Worm (Caenorhabditis elegans) whole organism, L1 larva: ENCODE results near the gene str-123.

Source experiments
- C04F5.9 ChIP-seq: sonication (generic microtip); optimal IDR thresholded peaks from 2 replicates; lab custom pipeline; 2016; ENCODE audit warnings: missing genetic modification characterization, missing compliant biosample characterization
- C34B4.2 ChIP-seq: sonication (generic microtip); optimal IDR thresholded peaks from 2 replicates; lab custom pipeline; 2017; ENCODE audit warnings: mild to moderate bottlenecking, missing genetic modification characterization, missing compliant biosample characterization
- aha-1 ChIP-seq: fragments of 150-350 bp; optimal IDR thresholded peaks from 2 replicates; lab custom pipeline; 2014; ENCODE audit warnings: missing biosample characterization, missing genetic modification characterization
- alr-1 ChIP-seq: fragments of 200-800 bp; sonication (Bioruptor generic); optimal IDR thresholded peaks from 2 replicates; lab custom pipeline; 2018; ENCODE audit warnings: borderline replicate concordance, mild to moderate bottlenecking, missing genetic modification characterization, missing compliant biosample characterization
- aly-2 ChIP-seq: fragments of 150-350 bp; optimal IDR thresholded peaks from 2 replicates; lab custom pipeline; 2014; ENCODE audit warnings: missing biosample characterization, missing genetic modification characterization
- ama-1 ChIP-seq: fragments of 150-350 bp; optimal IDR thresholded peaks from 2 replicates; lab custom pipeline; 2014
- blmp-1 ChIP-seq: fragments of 150-350 bp; optimal IDR thresholded peaks from 2 replicates; lab custom pipeline; 2014; ENCODE audit warnings: missing biosample characterization, missing genetic modification characterization
- ceh-8 ChIP-seq: fragments of 200-800 bp; sonication (Bioruptor generic); optimal IDR thresholded peaks from 2 replicates; lab custom pipeline; 2018; ENCODE audit warnings: mild to moderate bottlenecking, missing genetic modification characterization, moderate library complexity, missing compliant biosample characterization
- ceh-90 ChIP-seq: sonication (generic microtip); optimal IDR thresholded peaks from 2 replicates; lab custom pipeline; 2016; ENCODE audit warnings: missing genetic modification characterization, missing compliant biosample characterization
- dsc-1 ChIP-seq: sonication (generic microtip); optimal IDR thresholded peaks from 2 replicates; lab custom pipeline; 2016; ENCODE audit warnings: mild to moderate bottlenecking, missing genetic modification characterization, missing compliant biosample characterization
- egl-13 ChIP-seq: sonication (generic microtip); optimal IDR thresholded peaks from 2 replicates; lab custom pipeline; 2016; ENCODE audit warnings: missing genotype, missing genetic modification reagents, missing genetic modification characterization, missing compliant biosample characterization
- egl-27 ChIP-seq, 2 experiments: fragments of 150-350 bp in 1 of 2; sonication (generic microtip); optimal IDR thresholded peaks; 3 replicates each; lab custom pipeline; 2017 to 2018; ENCODE audit warnings: missing biosample characterization in 2 of 2, missing genetic modification characterization in 2 of 2, missing genetic modification reagents in 2 of 2
- elt-2 ChIP-seq: sonication (generic microtip); optimal IDR thresholded peaks from 2 replicates; lab custom pipeline; 2016; ENCODE audit warnings: missing genetic modification characterization, mild to moderate bottlenecking, inconsistent platforms, missing compliant biosample characterization, missing genetic modification reagents
- elt-3 ChIP-seq, 6 experiments: fragments of 150-350 bp in 1 of 6; sonication (generic microtip); optimal IDR thresholded peaks; 2 replicates each; lab custom pipeline; 2017 to 2018; ENCODE audit warnings: missing biosample characterization in 6 of 6, missing genetic modification characterization in 6 of 6, inconsistent platforms in 1 of 6
- ets-5 ChIP-seq: fragments of 200-800 bp; sonication (Bioruptor generic); IDR thresholded peaks from 2 replicates; pipeline ENCODE4 v1.3.6; 2022; ENCODE audit warnings: missing genetic modification characterization, missing compliant biosample characterization
- fkh-10 ChIP-seq: sonication (generic microtip); optimal IDR thresholded peaks from 2 replicates; lab custom pipeline; 2017; ENCODE audit warnings: missing biosample characterization, missing genetic modification reagents, missing genetic modification characterization
- hlh-17 ChIP-seq: fragments of 200-800 bp; sonication (Bioruptor generic); optimal IDR thresholded peaks from 2 replicates; lab custom pipeline; 2018; ENCODE audit warnings: missing genetic modification characterization, mild to moderate bottlenecking, missing compliant biosample characterization, moderate library complexity, borderline replicate concordance
- hpl-2 ChIP-seq: fragments of 150-350 bp; optimal IDR thresholded peaks from 2 replicates; lab custom pipeline; 2014; ENCODE audit warnings: missing biosample characterization, missing genetic modification reagents, missing genetic modification characterization
- isw-1 ChIP-seq: fragments of 200-800 bp; sonication (Bioruptor generic); IDR thresholded peaks from 2 replicates; pipeline ENCODE4 v1.3.6; 2022; ENCODE audit warnings: missing genetic modification characterization, missing compliant biosample characterization
- lin-13 ChIP-seq: fragments of 150-350 bp; optimal IDR thresholded peaks from 2 replicates; lab custom pipeline; 2014; ENCODE audit warnings: missing biosample characterization, missing genetic modification reagents, missing genetic modification characterization
- lin-15B ChIP-seq: fragments of 150-350 bp; sonication (generic microtip); optimal IDR thresholded peaks from 3 replicates; lab custom pipeline; 2014; ENCODE audit warnings: missing biosample characterization, missing genetic modification characterization
- lin-35 ChIP-seq, 2 experiments: fragments of 150-350 bp; optimal IDR thresholded peaks; 2 replicates each; lab custom pipeline; 2014; ENCODE audit warnings: missing biosample characterization in 2 of 2, missing genetic modification characterization in 2 of 2, missing genetic modification reagents in 2 of 2
- lin-39 ChIP-seq: fragments of 150-350 bp; optimal IDR thresholded peaks from 2 replicates; lab custom pipeline; 2014; ENCODE audit warnings: missing biosample characterization, missing genetic modification reagents, missing genetic modification characterization
- lir-3 ChIP-seq: sonication (generic microtip); optimal IDR thresholded peaks from 2 replicates; lab custom pipeline; 2016; ENCODE audit warnings: mild to moderate bottlenecking, missing genetic modification characterization, moderate library complexity, missing compliant biosample characterization; ENCODE audit not compliant: poor library complexity
- mef-2 ChIP-seq: fragments of 150-350 bp; optimal IDR thresholded peaks from 2 replicates; lab custom pipeline; 2014; ENCODE audit warnings: missing biosample characterization, missing genetic modification characterization
- mep-1 ChIP-seq: fragments of 150-350 bp; optimal IDR thresholded peaks from 2 replicates; lab custom pipeline; 2014; ENCODE audit warnings: missing biosample characterization, missing genetic modification characterization
- nhr-12 ChIP-seq: sonication (generic microtip); optimal IDR thresholded peaks from 2 replicates; lab custom pipeline; 2017; ENCODE audit warnings: missing biosample characterization, missing genetic modification characterization
- nhr-19 ChIP-seq: fragments of 200-800 bp; sonication (Bioruptor generic); conservative IDR thresholded peaks from 2 replicates; pipeline ENCODE4 v1.3.6; 2022; ENCODE audit warnings: missing genetic modification characterization, missing compliant biosample characterization
- nhr-20 ChIP-seq: sonication (generic microtip); optimal IDR thresholded peaks from 2 replicates; lab custom pipeline; 2016; ENCODE audit warnings: mild to moderate bottlenecking, missing genetic modification characterization, missing compliant biosample characterization
- nhr-237 ChIP-seq: fragments of 150-350 bp; optimal IDR thresholded peaks from 2 replicates; lab custom pipeline; 2014; ENCODE audit warnings: missing biosample characterization, missing genetic modification characterization
- nhr-47 ChIP-seq: sonication (generic microtip); optimal IDR thresholded peaks from 2 replicates; lab custom pipeline; 2016; ENCODE audit warnings: mild to moderate bottlenecking, missing genetic modification characterization, moderate library complexity, missing compliant biosample characterization
- nhr-76 ChIP-seq: sonication (generic microtip); optimal IDR thresholded peaks from 2 replicates; lab custom pipeline; 2017; ENCODE audit warnings: missing biosample characterization, missing genetic modification characterization
- nhr-77 ChIP-seq: fragments of 150-350 bp; optimal IDR thresholded peaks from 2 replicates; lab custom pipeline; 2014; ENCODE audit warnings: missing biosample characterization, missing genetic modification characterization
- nhr-85 ChIP-seq: sonication (generic microtip); peaks from one replicate; lab custom pipeline; 2016; ENCODE audit warnings: missing genetic modification characterization, inconsistent platforms, missing compliant biosample characterization
- nhr-90 ChIP-seq: sonication (generic microtip); optimal IDR thresholded peaks from 2 replicates; lab custom pipeline; 2016; ENCODE audit warnings: mild to moderate bottlenecking, missing genetic modification characterization, missing compliant biosample characterization; ENCODE audit not compliant: poor library complexity
- pag-3 ChIP-seq: sonication (generic microtip); optimal IDR thresholded peaks from 2 replicates; lab custom pipeline; 2017; ENCODE audit warnings: missing genetic modification characterization, mild to moderate bottlenecking, missing compliant biosample characterization, antibody characterized with exemption, borderline replicate concordance; ENCODE audit not compliant: insufficient read depth
- pqm-1 ChIP-seq: sonication (generic microtip); optimal IDR thresholded peaks from 3 replicates; lab custom pipeline; 2017; ENCODE audit warnings: missing biosample characterization, missing genetic modification characterization
- rnt-1 ChIP-seq: sonication (generic microtip); optimal IDR thresholded peaks from 2 replicates; lab custom pipeline; 2016; ENCODE audit warnings: mild to moderate bottlenecking, missing genetic modification characterization, moderate library complexity, missing compliant biosample characterization
- skn-1 ChIP-seq: fragments of 150-350 bp; optimal IDR thresholded peaks from 2 replicates; lab custom pipeline; 2014; ENCODE audit warnings: missing biosample characterization, missing genetic modification characterization
- snpc-4 ChIP-seq: fragments of 150-350 bp; optimal IDR thresholded peaks from 2 replicates; lab custom pipeline; 2014; ENCODE audit warnings: missing biosample characterization, missing genetic modification characterization
- snu-23 ChIP-seq: sonication (generic microtip); optimal IDR thresholded peaks from 2 replicates; lab custom pipeline; 2016; ENCODE audit warnings: missing genetic modification characterization, missing compliant biosample characterization
- sox-4 ChIP-seq: sonication (generic microtip); optimal IDR thresholded peaks from 2 replicates; lab custom pipeline; 2016; ENCODE audit warnings: missing genetic modification characterization, missing compliant biosample characterization
- sptf-1 ChIP-seq: fragments of 150-350 bp; optimal IDR thresholded peaks from 2 replicates; lab custom pipeline; 2014; ENCODE audit warnings: missing biosample characterization, missing genetic modification characterization
- swsn-7 ChIP-seq: sonication (generic microtip); optimal IDR thresholded peaks from 2 replicates; lab custom pipeline; 2016; ENCODE audit warnings: missing genetic modification characterization, missing compliant biosample characterization
- tbx-2 ChIP-seq: sonication (generic microtip); optimal IDR thresholded peaks from 2 replicates; lab custom pipeline; 2016; ENCODE audit warnings: missing genetic modification characterization, missing compliant biosample characterization
- tlp-1 ChIP-seq: fragments of 150-350 bp; optimal IDR thresholded peaks from 2 replicates; lab custom pipeline; 2014; ENCODE audit warnings: missing biosample characterization, missing genetic modification characterization
- unc-130 ChIP-seq: fragments of 150-350 bp; optimal IDR thresholded peaks from 2 replicates; lab custom pipeline; 2017; ENCODE audit warnings: missing biosample characterization, missing genetic modification characterization, inconsistent platforms
- unc-30 ChIP-seq: sonication (generic microtip); optimal IDR thresholded peaks from 2 replicates; lab custom pipeline; 2017; ENCODE audit warnings: missing biosample characterization, missing genetic modification characterization
- unc-86 ChIP-seq: sonication (generic microtip); optimal IDR thresholded peaks from 2 replicates; lab custom pipeline; 2016; ENCODE audit warnings: missing genetic modification characterization, missing compliant biosample characterization
- xbp-1 ChIP-seq: sonication (generic microtip); optimal IDR thresholded peaks from 2 replicates; lab custom pipeline; 2016; ENCODE audit warnings: missing genetic modification characterization, missing compliant biosample characterization
- ztf-4 ChIP-seq: fragments of 150-350 bp; optimal IDR thresholded peaks from 2 replicates; lab custom pipeline; 2014; ENCODE audit warnings: missing biosample characterization, missing genetic modification characterization

The str-123 gene

DNA sequence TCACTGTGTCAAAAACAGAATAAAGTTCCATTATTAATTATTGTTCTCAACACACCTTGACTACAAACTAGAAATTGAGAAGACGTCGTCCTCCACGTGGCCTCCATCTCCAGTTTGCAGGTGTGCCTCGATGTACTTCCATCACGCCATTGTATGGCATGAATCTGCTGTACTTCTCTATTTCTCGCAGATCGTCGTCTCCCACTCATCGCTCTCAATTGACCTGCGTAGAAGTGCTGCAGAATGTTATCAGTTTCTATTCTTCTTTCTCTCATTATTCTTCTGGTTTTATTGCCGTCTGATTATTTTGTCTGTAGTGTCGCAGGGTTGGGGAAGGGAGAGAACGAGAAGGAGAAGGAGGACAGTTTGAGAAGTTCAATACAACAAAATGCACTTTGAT lies 30.5 kb upstream of the str-123 start (continued):
- TF ChIP-seq blmp-1 (tag; lab: Kevin White, UChicago) (peak; percentile 71), elt-2 (tag; lab: Kevin White, UChicago) (peak; percentile 71), fkh-10 (GFP tag; lab: Kevin White, UChicago) (no peak), elt-3 (tag; optimal IDR thresholded peaks at IDR 0.05; lab: Kevin White, UChicago) (peak in 5 of 6 experiments; percentile 34 to 73 (median 44)), lin-15B (tag; lab: Kevin White, UChicago) (no peak), C04F5.9 (tag; lab: Kevin White, UChicago) (no peak), ceh-90 (tag; lab: Kevin White, UChicago) (no peak), snpc-4 (no peak), mef-2 (tag; lab: Kevin White, UChicago) (no peak), nhr-90 (tag; lab: Kevin White, UChicago) (peak; percentile 57), ztf-4 (tag; lab: Kevin White, UChicago) (no peak), nhr-20 (tag; lab: Kevin White, UChicago) (peak; percentile 91), sptf-1 (tag; lab: Kevin White, UChicago) (no peak), nhr-12 (tag; lab: Kevin White, UChicago) (no peak), alr-1 (no peak), tlp-1 (no peak), nhr-237 (tag; lab: Kevin White, UChicago) (no peak), ets-5 (GFP tag; lab: Robert Waterston, UW) (no peak), unc-30 (tag; lab: Kevin White, UChicago) (no peak), nhr-85 (tag; lab: Kevin White, UChicago) (peak; percentile 89), sox-4 (tag; lab: Kevin White, UChicago) (no peak), isw-1 (no peak), aha-1 (no peak)

DNA sequence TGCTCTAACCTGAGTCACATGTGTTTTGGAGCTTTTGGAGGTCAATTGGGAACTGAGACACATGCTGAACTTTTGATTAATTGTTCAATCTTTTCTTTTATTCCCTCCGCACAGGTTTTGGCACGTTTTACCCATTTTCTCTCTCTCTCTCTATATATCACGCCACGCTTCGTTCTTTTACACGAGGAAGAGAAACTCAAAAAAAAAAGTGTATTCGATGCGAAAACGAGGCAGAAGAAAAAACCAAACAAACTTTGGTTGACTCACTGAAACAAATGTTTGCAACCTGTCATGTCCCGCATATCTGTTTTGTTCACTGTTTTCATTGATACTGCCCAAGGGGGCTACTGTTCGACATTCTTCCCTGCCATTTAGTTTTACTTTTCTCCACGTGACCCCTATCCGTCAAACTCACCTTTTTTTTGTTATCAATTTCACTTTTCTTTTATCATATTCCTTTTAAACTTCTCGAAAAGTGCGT lies 28.8 kb upstream of the str-123 start:
- TF ChIP-seq nhr-20 (tag; lab: Kevin White, UChicago) = peak; percentile 61
- no peak for TF ChIP-seq egl-27 (tag; optimal IDR thresholded peaks at IDR 0.05; lab: Kevin White, UChicago)
- TF ChIP-seq ama-1 (lab: Kevin White, UChicago) = no peak
- TF ChIP-seq snu-23 (GFP tag; lab: Kevin White, UChicago) = peak; percentile 67
- TF ChIP-seq rnt-1 (tag; lab: Kevin White, UChicago) = peak; percentile 55
- no peak for TF ChIP-seq xbp-1 (tag; lab: Kevin White, UChicago)
- peak; percentile 4 for TF ChIP-seq unc-130 (tag; lab: Kevin White, UChicago)
- no peak for TF ChIP-seq sox-4 (tag; lab: Kevin White, UChicago)
- TF ChIP-seq ceh-8 = no peak
- peak in 1 of 2 experiments; percentile 45 for TF ChIP-seq lin-35 (GFP tag; optimal IDR thresholded peaks at IDR 0.05; lab: Kevin White, UChicago)
- peak; percentile 50 for TF ChIP-seq lin-39 (tag; lab: Kevin White, UChicago)
- no peak for TF ChIP-seq mep-1
- no peak for TF ChIP-seq unc-30 (tag; lab: Kevin White, UChicago)
- TF ChIP-seq elt-2 (tag; lab: Kevin White, UChicago) = peak; percentile 48
- TF ChIP-seq ztf-4 (tag; lab: Kevin White, UChicago) = peak; percentile 2
- TF ChIP-seq hpl-2 = no peak
- peak; percentile 65 for TF ChIP-seq pag-3 (tag; lab: Kevin White, UChicago)
- peak; percentile 89 for TF ChIP-seq dsc-1 (tag; lab: Kevin White, UChicago)
- no peak for TF ChIP-seq hlh-17 (GFP tag; lab: Kevin White, UChicago)
- no peak for TF ChIP-seq egl-13 (tag; lab: Kevin White, UChicago)
- no peak for TF ChIP-seq pqm-1 (tag; lab: Kevin White, UChicago)
- no peak for TF ChIP-seq nhr-47 (tag; lab: Kevin White, UChicago)
- TF ChIP-seq blmp-1 (tag; lab: Kevin White, UChicago) = peak; percentile 86
- TF ChIP-seq nhr-76 (tag; lab: Kevin White, UChicago) = no peak
- TF ChIP-seq sptf-1 (tag; lab: Kevin White, UChicago) = no peak
- TF ChIP-seq mef-2 (tag; lab: Kevin White, UChicago) = no peak
- TF ChIP-seq swsn-7 (tag; lab: Kevin White, UChicago) = no peak
- peak in 2 of 6 experiments; percentile 44 to 74 for TF ChIP-seq elt-3 (tag; optimal IDR thresholded peaks at IDR 0.05; lab: Kevin White, UChicago)
- no peak for TF ChIP-seq unc-86 (tag; lab: Kevin White, UChicago)
- TF ChIP-seq lir-3 (tag; lab: Kevin White, UChicago) = no peak
- TF ChIP-seq C34B4.2 = no peak
- TF ChIP-seq nhr-19 (GFP tag; lab: Robert Waterston, UW) = peak; percentile 55
- TF ChIP-seq isw-1 = no peak
- TF ChIP-seq skn-1 = no peak
- no peak for TF ChIP-seq lin-13 (GFP tag; lab: Kevin White, UChicago)
- TF ChIP-seq nhr-77 (tag; lab: Kevin White, UChicago) = no peak
- TF ChIP-seq tbx-2 (tag; lab: Kevin White, UChicago) = no peak
- TF ChIP-seq nhr-12 (tag; lab: Kevin White, UChicago) = no peak
- TF ChIP-seq aly-2 = no peak
